Fruit fly (Drosophila melanogaster) whole organism, prepupa: ENCODE data around the gene CG6508.

ENCODE experiments used
- CG10631 ChIP-seq: fragments of 200-800 bp; sonication (Bioruptor generic); optimal IDR thresholded peaks from 2 replicates; lab custom pipeline; 2016; ENCODE audit warnings: missing biosample characterization, missing genetic modification characterization
- CG11762 ChIP-seq: fragments of 200-800 bp; sonication (Bioruptor generic); optimal IDR thresholded peaks from 3 replicates; lab custom pipeline; 2016; ENCODE audit warnings: missing biosample characterization, missing genetic modification characterization; ENCODE audit not compliant: insufficient read depth
- CG3032 ChIP-seq: fragments of 200-800 bp; optimal IDR thresholded peaks from 2 replicates; lab custom pipeline; 2019; ENCODE audit warnings: missing biosample characterization, mild to moderate bottlenecking, missing genetic modification characterization, moderate library complexity
- CG31627 ChIP-seq: fragments of 200-800 bp; sonication (Bioruptor generic); optimal IDR thresholded peaks from 3 replicates; lab custom pipeline; 2016; ENCODE audit warnings: missing biosample characterization, missing genetic modification characterization
- CG6808 ChIP-seq: fragments of 200-800 bp; sonication (Bioruptor generic); optimal IDR thresholded peaks from 3 replicates; lab custom pipeline; 2017; ENCODE audit warnings: missing biosample characterization, missing genetic modification characterization, mild to moderate bottlenecking, moderate library complexity, missing genetic modification reagents
- CG8632 ChIP-seq: fragments of 200-800 bp; sonication (Bioruptor generic); optimal IDR thresholded peaks from 3 replicates; lab custom pipeline; 2016; ENCODE audit warnings: missing biosample characterization, missing genetic modification characterization
- Eip93F ChIP-seq: fragments of 200-800 bp; sonication (Bioruptor generic); optimal IDR thresholded peaks from 2 replicates; lab custom pipeline; 2016; ENCODE audit warnings: missing biosample characterization, mild to moderate bottlenecking, missing genetic modification characterization
- Gug ChIP-seq: fragments of 200-800 bp; sonication (Bioruptor generic); IDR thresholded peaks from 2 replicates; pipeline ENCODE4 v1.3.6; 2022; ENCODE audit warnings: missing biosample characterization, missing genetic modification characterization
- Hr38 ChIP-seq: sonication (Bioruptor generic); optimal IDR thresholded peaks from 2 replicates; lab custom pipeline; 2016; ENCODE audit warnings: missing biosample characterization, missing genetic modification characterization
- Hr4 ChIP-seq: fragments of 200-800 bp; sonication (Bioruptor generic); optimal IDR thresholded peaks from 3 replicates; lab custom pipeline; 2016; ENCODE audit warnings: missing biosample characterization, missing genetic modification characterization
- OdsH ChIP-seq: fragments of 200-800 bp; sonication (Bioruptor generic); optimal IDR thresholded peaks from 3 replicates; lab custom pipeline; 2016; ENCODE audit warnings: missing biosample characterization, missing genetic modification characterization
- Smox ChIP-seq: fragments of 200-800 bp; sonication (Bioruptor generic); optimal IDR thresholded peaks from 3 replicates; lab custom pipeline; 2016; ENCODE audit warnings: missing biosample characterization, missing genetic modification characterization
- esn ChIP-seq: fragments of 200-800 bp; sonication (Bioruptor generic); optimal IDR thresholded peaks from 2 replicates; lab custom pipeline; 2016; ENCODE audit warnings: missing biosample characterization, mild to moderate bottlenecking, missing genetic modification characterization, moderate library complexity
- pdm3 ChIP-seq: fragments of 200-800 bp; sonication (Bioruptor generic); optimal IDR thresholded peaks from 3 replicates; lab custom pipeline; 2016; ENCODE audit warnings: missing biosample characterization, missing genetic modification characterization

dm6 chr2L:10831590-10831989, 12.7 kb downstream of the CG6508 start:
- TF ChIP-seq pdm3 (no peak), Hr38 (GFP tag; lab: Kevin White, UChicago) (no peak), Hr4 (GFP tag; lab: Kevin White, UChicago) (no peak), Smox (GFP tag; lab: Kevin White, UChicago) (no peak), CG3032 (no peak), CG31627 (GFP tag; lab: Kevin White, UChicago) (no peak), CG8632 (GFP tag; lab: Kevin White, UChicago) (no peak), esn (GFP tag; lab: Kevin White, UChicago) (no peak), CG11762 (GFP tag; lab: Kevin White, UChicago) (no peak), Eip93F (GFP tag; lab: Kevin White, UChicago) (no peak), CG6808 (GFP tag; lab: Kevin White, UChicago) (no peak), OdsH (no peak), CG10631 (GFP tag; lab: Kevin White, UChicago) (no peak), Gug (GFP tag; lab: Robert Waterston, UW) (no peak)
